Worm (Caenorhabditis elegans) whole organism, L1 larva: ENCODE results near the gene F21E9.2.

Experiments used
- elt-2 ChIP-seq: sonication (generic microtip); optimal IDR thresholded peaks from 2 replicates; lab custom pipeline; 2016; ENCODE audit warnings: missing genetic modification characterization, mild to moderate bottlenecking, inconsistent platforms, missing compliant biosample characterization, missing genetic modification reagents
- lir-3 ChIP-seq: sonication (generic microtip); optimal IDR thresholded peaks from 2 replicates; lab custom pipeline; 2016; ENCODE audit warnings: mild to moderate bottlenecking, missing genetic modification characterization, moderate library complexity, missing compliant biosample characterization; ENCODE audit not compliant: poor library complexity
- nhr-90 ChIP-seq: sonication (generic microtip); optimal IDR thresholded peaks from 2 replicates; lab custom pipeline; 2016; ENCODE audit warnings: mild to moderate bottlenecking, missing genetic modification characterization, missing compliant biosample characterization; ENCODE audit not compliant: poor library complexity

DNA sequence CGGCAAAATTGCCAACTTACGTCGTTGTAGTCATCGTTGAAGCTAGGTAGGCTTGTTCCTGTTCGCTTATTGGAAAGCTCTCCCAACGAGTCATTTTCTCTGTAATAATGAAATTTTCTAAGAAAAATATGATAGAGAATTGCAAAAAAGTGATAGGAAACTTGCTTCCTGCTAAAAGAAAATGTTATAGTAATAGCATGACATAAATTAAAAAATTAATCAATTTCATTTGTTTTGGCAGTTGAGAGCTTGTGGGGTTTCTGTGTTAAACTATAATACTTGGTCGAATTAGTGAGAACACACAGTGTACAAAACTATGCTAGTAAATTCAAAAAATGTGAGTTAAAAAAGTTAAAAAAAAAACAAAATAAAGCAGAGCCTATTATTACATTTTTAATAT is at the start of gene F21E9.2:
- TF ChIP-seq nhr-90 (tag; lab: Kevin White, UChicago) (no peak), elt-2 (tag; lab: Kevin White, UChicago) (no peak), lir-3 (tag; lab: Kevin White, UChicago) (no peak)
